Fruit fly (Drosophila melanogaster) whole organism, wandering third instar larva: ENCODE measurements around the gene beat-VII.

Experiments used
- Abd-B ChIP-seq: fragments of >200 bp; optimal IDR thresholded peaks from 2 replicates; lab custom pipeline; 2017; ENCODE audit warnings: missing biosample characterization, missing genetic modification characterization
- CG9705 ChIP-seq: fragments of 200-800 bp; sonication (Bioruptor generic); optimal IDR thresholded peaks from 2 replicates; lab custom pipeline; 2018; ENCODE audit warnings: missing biosample characterization, mild to moderate bottlenecking, missing genetic modification characterization
- CrebA ChIP-seq: fragments of 200-800 bp; sonication (Bioruptor generic); optimal IDR thresholded peaks from 2 replicates; lab custom pipeline; 2016; ENCODE audit warnings: missing biosample characterization, mild to moderate bottlenecking, missing genetic modification characterization, borderline replicate concordance
- Dfd ChIP-seq: fragments of >200 bp; optimal IDR thresholded peaks from 2 replicates; lab custom pipeline; 2017; ENCODE audit warnings: missing biosample characterization, missing genetic modification characterization
- Hnf4 ChIP-seq: fragments of 200-800 bp; sonication (Bioruptor generic); optimal IDR thresholded peaks from 2 replicates; lab custom pipeline; 2016; ENCODE audit warnings: missing biosample characterization, mild to moderate bottlenecking, missing genetic modification characterization
- Hr83 ChIP-seq: fragments of 200-300 bp; sonication (Bioruptor generic); optimal IDR thresholded peaks from 2 replicates; lab custom pipeline; 2016; ENCODE audit warnings: missing biosample characterization, mild to moderate bottlenecking, missing genetic modification characterization, moderate library complexity; ENCODE audit not compliant: poor library complexity, severe bottlenecking
- Jra ChIP-seq: sonication (Bioruptor generic); optimal IDR thresholded peaks from 2 replicates; lab custom pipeline; 2016; ENCODE audit warnings: missing biosample characterization, missing genetic modification characterization
- Mio ChIP-seq: sonication (Bioruptor generic); optimal IDR thresholded peaks from 2 replicates; lab custom pipeline; 2016; ENCODE audit warnings: missing biosample characterization, missing genetic modification characterization
- Myc ChIP-seq: fragments of >200 bp; optimal IDR thresholded peaks from 2 replicates; lab custom pipeline; 2017
- N ChIP-seq: fragments of >200 bp; optimal IDR thresholded peaks from 2 replicates; lab custom pipeline; 2018; ENCODE audit warnings: missing biosample characterization, missing external identifiers, missing genetic modification characterization
- OdsH ChIP-seq: fragments of 200-800 bp; sonication (Bioruptor generic); optimal IDR thresholded peaks from 2 replicates; lab custom pipeline; 2016; ENCODE audit warnings: missing biosample characterization, mild to moderate bottlenecking, missing genetic modification characterization
- Rel ChIP-seq, 2 experiments: fragments of 200-800 bp; sonication (Bioruptor generic) in 1 of 2; optimal IDR thresholded peaks; 2 replicates in 1 of 2; 3 replicates in 1 of 2; lab custom pipeline; 2016 to 2019; ENCODE audit warnings: mild to moderate bottlenecking in 2 of 2, missing biosample characterization in 2 of 2, missing genetic modification characterization in 2 of 2, moderate library complexity in 1 of 2
- Sp1 ChIP-seq: fragments of 200-800 bp; sonication (Bioruptor generic); optimal IDR thresholded peaks from 3 replicates; lab custom pipeline; 2019; ENCODE audit warnings: missing biosample characterization, mild to moderate bottlenecking, missing genetic modification characterization, moderate library complexity
- Vsx2 ChIP-seq: fragments of 200-300, 225-300 bp; sonication (Bioruptor generic); optimal IDR thresholded peaks from 2 replicates; lab custom pipeline; 2018; ENCODE audit warnings: missing biosample characterization, missing genetic modification characterization; ENCODE audit not compliant: partially characterized antibody
- br ChIP-seq: fragments of 200-800 bp; sonication (Bioruptor generic); optimal IDR thresholded peaks from 2 replicates; lab custom pipeline; 2016; ENCODE audit warnings: missing biosample characterization, missing genetic modification characterization
- brk ChIP-seq: fragments of 200-800 bp; sonication (Bioruptor generic); optimal IDR thresholded peaks from 2 replicates; lab custom pipeline; 2016; ENCODE audit warnings: missing biosample characterization, mild to moderate bottlenecking, missing genetic modification characterization
- dl ChIP-seq, 2 experiments: fragments of 175-275, 200-275 bp in 1 of 2; fragments of 200-275 bp in 1 of 2; sonication (Bioruptor generic); optimal IDR thresholded peaks; lab custom pipeline; 2018; ENCODE audit warnings: mild to moderate bottlenecking in 2 of 2, missing biosample characterization in 2 of 2, missing genetic modification characterization in 2 of 2, moderate library complexity in 2 of 2; ENCODE audit not compliant: partially characterized antibody in 2 of 2, insufficient read depth in 1 of 2
- dmrt93B ChIP-seq: fragments of 200-800 bp; sonication (Bioruptor generic); optimal IDR thresholded peaks from 2 replicates; lab custom pipeline; 2018; ENCODE audit warnings: missing biosample characterization, mild to moderate bottlenecking, missing genetic modification characterization
- dsf ChIP-seq: sonication (Bioruptor generic); optimal IDR thresholded peaks from 2 replicates; lab custom pipeline; 2016; ENCODE audit warnings: missing biosample characterization, missing genetic modification characterization, borderline replicate concordance
- ey ChIP-seq: fragments of 200-800 bp; sonication (Bioruptor generic); optimal IDR thresholded peaks from 2 replicates; lab custom pipeline; 2016; ENCODE audit warnings: missing biosample characterization, missing genetic modification characterization
- foxo ChIP-seq, 2 experiments: fragments of 200-800 bp; sonication (Bioruptor generic); optimal IDR thresholded peaks; 2 replicates in 1 of 2; 3 replicates in 1 of 2; lab custom pipeline; 2016 to 2017; ENCODE audit warnings: missing biosample characterization in 2 of 2, missing genetic modification characterization in 2 of 2
- fru ChIP-seq: fragments of 200-800 bp; sonication (Bioruptor generic); optimal IDR thresholded peaks from 3 replicates; lab custom pipeline; 2016; ENCODE audit warnings: missing biosample characterization, mild to moderate bottlenecking, missing genetic modification characterization
- h ChIP-seq: fragments of 200-800 bp; sonication (Bioruptor generic); optimal IDR thresholded peaks from 3 replicates; lab custom pipeline; 2016; ENCODE audit warnings: missing biosample characterization, mild to moderate bottlenecking, missing genetic modification characterization
- lola ChIP-seq: fragments of >200 bp; optimal IDR thresholded peaks from 2 replicates; lab custom pipeline; 2017; ENCODE audit warnings: missing biosample characterization, missing genetic modification characterization
- pan ChIP-seq: fragments of >200 bp; optimal IDR thresholded peaks from 2 replicates; lab custom pipeline; 2017
- psq ChIP-seq: fragments of 200-800 bp; sonication (Bioruptor generic); optimal IDR thresholded peaks from 3 replicates; lab custom pipeline; 2017; ENCODE audit warnings: missing biosample characterization, mild to moderate bottlenecking, missing genetic modification characterization, moderate library complexity
- rgr ChIP-seq: fragments of 200-800 bp; sonication (Bioruptor generic); optimal IDR thresholded peaks from 3 replicates; lab custom pipeline; 2016; ENCODE audit warnings: missing biosample characterization, mild to moderate bottlenecking, missing genetic modification characterization
- sage ChIP-seq: fragments of 200-800 bp; sonication (Bioruptor generic); optimal IDR thresholded peaks from 2 replicates; lab custom pipeline; 2016; ENCODE audit warnings: missing biosample characterization, mild to moderate bottlenecking, missing genetic modification characterization
- sv ChIP-seq: fragments of 200-800 bp; sonication (Bioruptor generic); optimal IDR thresholded peaks from 3 replicates; lab custom pipeline; 2016; ENCODE audit warnings: missing biosample characterization, missing genetic modification characterization
- tai ChIP-seq: sonication (Bioruptor generic); optimal IDR thresholded peaks from 2 replicates; lab custom pipeline; 2016; ENCODE audit warnings: missing biosample characterization, missing genetic modification characterization
- woc ChIP-seq: sonication (Bioruptor generic); optimal IDR thresholded peaks from 2 replicates; lab custom pipeline; 2016; ENCODE audit warnings: missing biosample characterization, mild to moderate bottlenecking, missing genetic modification characterization

Gene beat-VII

dm6 chr3R:26671525-26672132, 10.1 kb downstream of the beat-VII start:
- TF ChIP-seq dmrt93B (no peak), lola (GFP tag; lab: Kevin White, UChicago) (no peak), psq (GFP tag; lab: Kevin White, UChicago) (no peak), foxo (GFP tag; optimal IDR thresholded peaks at IDR 0.05; lab: Kevin White, UChicago) (no peak), Myc (lab: Kevin White, UChicago) (no peak), sage (GFP tag; lab: Kevin White, UChicago) (no peak), pan (no peak), woc (GFP tag; lab: Kevin White, UChicago) (no peak), ey (no peak), Jra (GFP tag; lab: Kevin White, UChicago) (no peak), dl (GFP tag; optimal IDR thresholded peaks at IDR 0.05; lab: Kevin White, UChicago; ENCODE audit: insufficient read depth in 1 of 2, partially characterized antibody in 2 of 2) (no peak), Hnf4 (GFP tag; lab: Kevin White, UChicago) (no peak), Rel (GFP tag; optimal IDR thresholded peaks at IDR 0.05; lab: Kevin White, UChicago) (no peak), Rel (tag; optimal IDR thresholded peaks at IDR 0.05; lab: Kevin White, UChicago) (no peak), N (GFP tag; lab: Kevin White, UChicago) (no peak), Vsx2 (GFP tag; lab: Kevin White, UChicago) (no peak), Abd-B (GFP tag; lab: Kevin White, UChicago) (no peak), Mio (no peak), h (GFP tag; lab: Kevin White, UChicago) (no peak), CG9705 (no peak)

dm6 chr3R:26670277-26670676, 11.5 kb downstream of the beat-VII start:
- no peak for TF ChIP-seq psq (GFP tag; lab: Kevin White, UChicago)
- no peak for TF ChIP-seq dl (GFP tag; optimal IDR thresholded peaks at IDR 0.05; lab: Kevin White, UChicago; ENCODE audit: insufficient read depth in 1 of 2, partially characterized antibody in 2 of 2)
- no peak for TF ChIP-seq pan
- TF ChIP-seq tai (GFP tag; lab: Kevin White, UChicago): no peak
- TF ChIP-seq CrebA (GFP tag; lab: Kevin White, UChicago): no peak
- TF ChIP-seq Vsx2 (GFP tag; lab: Kevin White, UChicago): no peak
- TF ChIP-seq Abd-B (GFP tag; lab: Kevin White, UChicago): no peak
- no peak for TF ChIP-seq Hr83 (GFP tag; lab: Kevin White, UChicago)
- no peak for TF ChIP-seq sv (GFP tag; lab: Kevin White, UChicago)
- no peak for TF ChIP-seq lola (GFP tag; lab: Kevin White, UChicago)
- no peak for TF ChIP-seq brk (GFP tag; lab: Kevin White, UChicago)
- TF ChIP-seq br: no peak
- no peak for TF ChIP-seq dsf (GFP tag; lab: Kevin White, UChicago)
- no peak for TF ChIP-seq Sp1 (GFP tag; lab: Kevin White, UChicago)
- TF ChIP-seq foxo (GFP tag; optimal IDR thresholded peaks at IDR 0.05; lab: Kevin White, UChicago): no peak
- no peak for TF ChIP-seq OdsH (GFP tag; lab: Kevin White, UChicago)
- TF ChIP-seq N (GFP tag; lab: Kevin White, UChicago): no peak
- TF ChIP-seq Dfd (GFP tag; lab: Kevin White, UChicago): no peak

DNA sequence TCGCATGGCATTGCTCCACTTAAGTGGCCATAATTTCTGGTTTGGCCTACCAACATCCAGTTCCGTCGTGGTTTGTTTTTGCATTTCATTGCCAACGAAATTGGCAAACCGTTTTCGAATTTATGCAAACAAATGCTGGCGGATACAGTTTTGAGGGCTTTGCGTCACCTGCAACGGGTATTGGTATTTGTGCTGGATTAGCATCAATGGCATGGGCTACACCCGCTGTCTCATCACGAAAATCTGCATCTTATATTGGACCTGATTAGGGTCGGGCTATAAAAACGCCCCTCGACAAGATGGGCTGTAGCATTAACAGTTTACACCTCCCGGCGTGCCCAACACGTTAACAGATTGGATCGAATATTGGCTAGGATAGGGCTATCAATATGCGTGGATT, 25.6 kb downstream of the beat-VII start, which contains the start of gene Tb:
Gene Tb, plus strand, starts transcription at position 301 of the 400 bp plus-strand sequence.
- TF ChIP-seq N (GFP tag; lab: Kevin White, UChicago): no peak
- no peak for TF ChIP-seq Mio
- TF ChIP-seq Jra (GFP tag; lab: Kevin White, UChicago): no peak
- TF ChIP-seq rgr (GFP tag; lab: Kevin White, UChicago): no peak
- no peak for TF ChIP-seq fru (GFP tag; lab: Kevin White, UChicago)
- no peak for TF ChIP-seq h (GFP tag; lab: Kevin White, UChicago)
- TF ChIP-seq sv (GFP tag; lab: Kevin White, UChicago): no peak
- TF ChIP-seq Rel (GFP tag; optimal IDR thresholded peaks at IDR 0.05; lab: Kevin White, UChicago): no peak
- TF ChIP-seq Rel (tag; optimal IDR thresholded peaks at IDR 0.05; lab: Kevin White, UChicago): no peak
- TF ChIP-seq Sp1 (GFP tag; lab: Kevin White, UChicago): no peak
- TF ChIP-seq ey: no peak
- TF ChIP-seq Hnf4 (GFP tag; lab: Kevin White, UChicago): no peak
- TF ChIP-seq, all 38 proteins: peak for 0
